Worm (Caenorhabditis elegans) whole organism, L2 larva: ENCODE measurements around the gene cutl-9.

ENCODE experiments used
- F13H6.1 ChIP-seq: sonication (generic microtip); optimal IDR thresholded peaks from 2 replicates; lab custom pipeline; 2016; ENCODE audit warnings: missing genetic modification characterization, missing compliant biosample characterization
- ceh-82 ChIP-seq: fragments of 150-350 bp; optimal IDR thresholded peaks from 2 replicates; lab custom pipeline; 2014; ENCODE audit warnings: missing biosample characterization, missing genetic modification characterization
- egl-27 ChIP-seq: sonication (generic microtip); optimal IDR thresholded peaks from 3 replicates; lab custom pipeline; 2017; ENCODE audit warnings: missing biosample characterization, missing genetic modification reagents, missing genetic modification characterization
- lsy-2 ChIP-seq, 2 experiments: fragments of 150-350 bp in 1 of 2; sonication (generic microtip) in 1 of 2; optimal IDR thresholded peaks; 2 replicates each; lab custom pipeline; 2014 to 2017; ENCODE audit warnings: missing biosample characterization in 2 of 2, missing genetic modification characterization in 2 of 2
- nhr-11 ChIP-seq: fragments of 150-350 bp; optimal IDR thresholded peaks from 2 replicates; lab custom pipeline; 2014; ENCODE audit warnings: missing biosample characterization, missing genetic modification characterization
- peb-1 ChIP-seq: fragments of 150-350 bp; optimal IDR thresholded peaks from 2 replicates; lab custom pipeline; 2014; ENCODE audit warnings: missing biosample characterization, missing genetic modification characterization
- unc-39 ChIP-seq: fragments of 150-350 bp; optimal IDR thresholded peaks from 2 replicates; lab custom pipeline; 2014; ENCODE audit warnings: missing biosample characterization, missing genetic modification characterization
- unc-62 ChIP-seq: fragments of 150-350 bp; optimal IDR thresholded peaks from 2 replicates; lab custom pipeline; 2014; ENCODE audit warnings: missing biosample characterization, missing genetic modification reagents, missing genetic modification characterization

DNA sequence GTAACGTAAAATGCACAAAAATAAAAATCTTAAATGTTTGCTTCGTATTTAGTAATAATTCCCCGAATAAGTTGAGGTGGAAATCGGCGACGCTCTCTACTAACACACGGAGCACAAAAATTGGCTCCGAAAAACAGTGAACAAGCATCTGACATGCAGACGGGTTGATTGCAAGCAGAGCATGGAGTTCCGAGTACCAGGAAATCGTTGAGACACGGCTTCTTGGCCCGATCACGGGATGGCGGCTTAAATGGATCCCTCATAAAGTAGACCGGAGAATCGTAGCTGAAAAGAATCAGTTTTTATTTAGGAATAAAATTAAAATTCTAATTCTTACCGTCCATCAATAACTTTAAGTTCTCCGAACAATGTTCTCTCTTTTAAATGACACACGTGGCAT lies 40.2 kb downstream of the cutl-9 start:
- no peak for TF ChIP-seq nhr-11 (tag; lab: Kevin White, UChicago)
- TF ChIP-seq unc-62 (GFP tag; lab: Kevin White, UChicago), result no peak
- TF ChIP-seq peb-1 (tag; lab: Kevin White, UChicago), result no peak
- no peak for TF ChIP-seq ceh-82 (tag; lab: Kevin White, UChicago)
- TF ChIP-seq egl-27 (tag; lab: Kevin White, UChicago), result no peak
- no peak for TF ChIP-seq unc-39 (tag; lab: Kevin White, UChicago)
- TF ChIP-seq lsy-2 (tag; optimal IDR thresholded peaks at IDR 0.05; lab: Kevin White, UChicago), result no peak
- no peak for TF ChIP-seq F13H6.1 (tag; lab: Kevin White, UChicago)
